Worm (Caenorhabditis elegans) whole organism, L2 larva: Measurements from ENCODE around the gene M03F4.6.

Experiments used
- C34F6.9 ChIP-seq: fragments of 150-350 bp; optimal IDR thresholded peaks from 2 replicates; lab custom pipeline; 2014; ENCODE audit warnings: missing biosample characterization, missing genetic modification characterization
- aly-2 ChIP-seq: fragments of 150-350 bp; optimal IDR thresholded peaks from 2 replicates; lab custom pipeline; 2014; ENCODE audit warnings: missing biosample characterization, missing genetic modification characterization
- ceh-82 ChIP-seq: fragments of 150-350 bp; optimal IDR thresholded peaks from 2 replicates; lab custom pipeline; 2014; ENCODE audit warnings: missing biosample characterization, missing genetic modification characterization
- mab-5 ChIP-seq: fragments of 150-350 bp; optimal IDR thresholded peaks from 2 replicates; lab custom pipeline; 2014; ENCODE audit warnings: missing biosample characterization, missing genetic modification characterization
- mbf-1 ChIP-seq: sonication (generic microtip); optimal IDR thresholded peaks from 2 replicates; lab custom pipeline; 2017; ENCODE audit warnings: missing biosample characterization, missing genetic modification characterization
- mdl-1 ChIP-seq, 2 experiments: fragments of 150-350 bp in 1 of 2; sonication (generic microtip) in 1 of 2; optimal IDR thresholded peaks; 2 replicates each; lab custom pipeline; 2017; ENCODE audit warnings: missing biosample characterization in 2 of 2, missing genetic modification characterization in 2 of 2
- nhr-25 ChIP-seq: fragments of 150-350 bp; sonication (generic microtip); optimal IDR thresholded peaks from 3 replicates; lab custom pipeline; 2014; ENCODE audit warnings: missing biosample characterization, missing genetic modification characterization
- snpc-4 ChIP-seq: fragments of 150-350 bp; optimal IDR thresholded peaks from 2 replicates; lab custom pipeline; 2014; ENCODE audit warnings: missing biosample characterization, missing genetic modification characterization

DNA sequence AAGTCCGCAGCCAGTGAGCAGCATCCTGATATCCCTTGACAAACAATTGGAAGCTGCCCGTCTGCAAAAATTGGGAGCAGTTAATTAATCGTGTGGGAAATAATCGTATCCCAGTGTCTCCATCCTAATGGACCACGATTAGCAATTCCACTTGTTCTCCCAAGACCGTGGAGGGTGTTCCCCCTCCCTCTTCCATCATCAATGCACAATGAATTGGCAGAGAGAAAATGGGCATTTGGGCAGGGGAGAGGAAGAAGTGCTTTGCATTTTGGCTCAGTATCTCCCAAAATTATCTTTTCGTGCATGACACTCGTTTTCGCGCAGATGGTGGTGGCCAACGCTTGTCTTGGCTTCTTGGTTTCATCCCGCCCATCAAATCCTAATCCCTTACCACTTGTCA, 9.0 kb upstream of the M03F4.6 start:
- TF ChIP-seq snpc-4 (tag; lab: Kevin White, UChicago) = no peak
- TF ChIP-seq mdl-1 (tag; optimal IDR thresholded peaks at IDR 0.05; lab: Kevin White, UChicago) = no peak
- TF ChIP-seq ceh-82 (tag; lab: Kevin White, UChicago) = no peak
- no peak for TF ChIP-seq C34F6.9 (tag; lab: Kevin White, UChicago)
- TF ChIP-seq mab-5 (tag; lab: Kevin White, UChicago) = no peak
- TF ChIP-seq nhr-25 = no peak
- no peak for TF ChIP-seq aly-2
- TF ChIP-seq mbf-1 (tag; lab: Kevin White, UChicago) = no peak
